Worm (Caenorhabditis elegans): ENCODE results near the gene eef-1G.

eef-1G gene

DNA sequence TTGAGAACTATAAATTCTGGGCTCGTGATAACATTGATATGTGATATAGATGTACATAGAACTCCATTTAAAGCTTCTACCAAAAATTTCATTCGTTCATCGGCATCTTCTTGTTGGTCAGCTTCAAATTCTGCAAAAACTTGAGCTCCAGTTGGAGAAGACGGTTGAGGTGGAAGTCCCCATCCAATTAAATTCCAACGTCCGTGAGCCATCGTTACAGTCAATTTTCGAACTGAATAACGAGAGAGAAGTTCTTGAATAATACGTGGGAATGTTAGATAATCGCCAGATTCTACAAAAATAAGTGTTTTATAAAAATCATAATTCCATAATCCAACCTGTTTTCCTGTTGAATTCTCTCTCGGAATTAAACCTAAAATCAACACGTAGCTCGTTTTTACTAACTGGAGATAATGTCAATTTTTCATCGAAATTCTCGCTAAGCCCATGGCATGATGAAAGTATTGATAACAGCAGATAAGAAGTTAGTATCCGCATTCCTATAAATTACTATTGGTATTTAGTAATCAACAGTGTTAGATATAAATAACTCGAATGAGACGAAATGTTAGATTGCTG lies 7.1 kb upstream of the eef-1G start, which contains the start of gene pigt-1:
Gene pigt-1, minus strand, starts transcription at position 500 of the 579 bp plus-strand sequence.
- TF ChIP-seq pha-4 (tag; optimal IDR thresholded peaks at IDR 0.05): no peak
- TF ChIP-seq sea-2 (GFP tag; optimal IDR thresholded peaks at IDR 0.05): no peak
- no peak for TF ChIP-seq ztf-11 (tag; optimal IDR thresholded peaks at IDR 0.05)
- TF ChIP-seq ceh-28 (tag; optimal IDR thresholded peaks at IDR 0.05): peak; percentile 35
- TF ChIP-seq nhr-43 (tag; optimal IDR thresholded peaks at IDR 0.05; ENCODE audit: poor library complexity, severe bottlenecking): peak; percentile 28
- peak; percentile 37 for TF ChIP-seq elt-2 (tag; optimal IDR thresholded peaks at IDR 0.05)
- TF ChIP-seq snpc-4 (tag; optimal IDR thresholded peaks at IDR 0.05): no peak

- TF ChIP-seq fos-1 (tag; optimal IDR thresholded peaks at IDR 0.05) (no peak), pha-4 (tag; optimal IDR thresholded peaks at IDR 0.05) (peak; percentile 74), pqm-1 (tag; optimal IDR thresholded peaks at IDR 0.05) (peak; percentile 59), elt-2 (tag; optimal IDR thresholded peaks at IDR 0.05) (peak; percentile 65), lin-15B (tag; optimal IDR thresholded peaks at IDR 0.05) (peak; percentile 21)
Observed at ce11 chrV:10960544-10960943, 5.0 kb upstream of the eef-1G start, which contains the start of gene vps-36. Gene vps-36, minus strand, starts transcription at chrV:10960669.

- TF ChIP-seq nhr-76 (tag; optimal IDR thresholded peaks at IDR 0.05): no peak
- TF ChIP-seq nhr-11 (tag; optimal IDR thresholded peaks at IDR 0.05): peak; percentile 51
- no peak for TF ChIP-seq fos-1 (tag; optimal IDR thresholded peaks at IDR 0.05)
- TF ChIP-seq unc-62 (GFP tag; optimal IDR thresholded peaks at IDR 0.05): no peak
- TF ChIP-seq elt-1 (tag; optimal IDR thresholded peaks at IDR 0.05): no peak
- no peak for TF ChIP-seq sea-2 (GFP tag; optimal IDR thresholded peaks at IDR 0.05)
- no peak for TF ChIP-seq nhr-28 (tag; optimal IDR thresholded peaks at IDR 0.05)
- no peak for TF ChIP-seq ceh-82 (tag; optimal IDR thresholded peaks at IDR 0.05)
- no peak for TF ChIP-seq aly-2 (tag; optimal IDR thresholded peaks at IDR 0.05)
- peak; percentile 76 for TF ChIP-seq egl-5 (tag; optimal IDR thresholded peaks at IDR 0.05)
- no peak for TF ChIP-seq elt-3 (tag; optimal IDR thresholded peaks at IDR 0.05)
- no peak for TF ChIP-seq daf-12 (tag; optimal IDR thresholded peaks at IDR 0.05)
- peak; percentile 59 for TF ChIP-seq tbx-2 (tag; optimal IDR thresholded peaks at IDR 0.05)
- TF ChIP-seq ama-1 (optimal IDR thresholded peaks at IDR 0.05): peak; percentile 60
- TF ChIP-seq zag-1 (tag; optimal IDR thresholded peaks at IDR 0.05): no peak
- TF ChIP-seq ztf-11 (tag; optimal IDR thresholded peaks at IDR 0.05): no peak
- TF ChIP-seq lin-39 (tag; optimal IDR thresholded peaks at IDR 0.05): peak; percentile 56
- no peak for TF ChIP-seq eor-1 (tag; optimal IDR thresholded peaks at IDR 0.05)
- TF ChIP-seq fkh-10 (GFP tag; optimal IDR thresholded peaks at IDR 0.05): peak; percentile 67
- TF ChIP-seq nhr-12 (tag; optimal IDR thresholded peaks at IDR 0.05): no peak
- TF ChIP-seq snpc-4 (tag; optimal IDR thresholded peaks at IDR 0.05): peak; percentile 42
- TF ChIP-seq hmg-11 (tag; optimal IDR thresholded peaks at IDR 0.05): peak; percentile 81
- TF ChIP-seq pha-4 (tag; optimal IDR thresholded peaks at IDR 0.05): peak; percentile 34
- no peak for TF ChIP-seq nhr-237 (tag; optimal IDR thresholded peaks at IDR 0.05)
- peak; percentile 52 for TF ChIP-seq jun-1 (tag; optimal IDR thresholded peaks at IDR 0.05)
- TF ChIP-seq elt-2 (tag; optimal IDR thresholded peaks at IDR 0.05): peak; percentile 27
- no peak for TF ChIP-seq egl-27 (tag; optimal IDR thresholded peaks at IDR 0.05)
- no peak for TF ChIP-seq nhr-43 (tag; optimal IDR thresholded peaks at IDR 0.05; ENCODE audit: poor library complexity, severe bottlenecking)
- TF ChIP-seq nhr-25 (tag; optimal IDR thresholded peaks at IDR 0.05): no peak
- TF ChIP-seq nhr-77 (tag; optimal IDR thresholded peaks at IDR 0.05): no peak
- TF ChIP-seq ceh-9 (tag; optimal IDR thresholded peaks at IDR 0.05): no peak
- TF ChIP-seq nfya-1 (tag; optimal IDR thresholded peaks at IDR 0.05; ENCODE audit: insufficient read depth): peak; percentile 73
- no peak for TF ChIP-seq ztf-4 (tag; optimal IDR thresholded peaks at IDR 0.05)
- TF ChIP-seq unc-39 (tag; optimal IDR thresholded peaks at IDR 0.05): no peak
- no peak for TF ChIP-seq ceh-16 (tag; optimal IDR thresholded peaks at IDR 0.05)
- no peak for TF ChIP-seq R02D3.7 (tag; optimal IDR thresholded peaks at IDR 0.05)
- no peak for TF ChIP-seq mdl-1 (tag; optimal IDR thresholded peaks at IDR 0.05)
- TF ChIP-seq mml-1 (tag; optimal IDR thresholded peaks at IDR 0.05): no peak
- TF ChIP-seq ZK546.5 (tag; optimal IDR thresholded peaks at IDR 0.05): no peak
- TF ChIP-seq lsy-12 (tag; optimal IDR thresholded peaks at IDR 0.05): peak; percentile 43
- no peak for TF ChIP-seq skn-1 (tag; optimal IDR thresholded peaks at IDR 0.05)
- no peak for TF ChIP-seq lin-15B (tag; optimal IDR thresholded peaks at IDR 0.05)
- no peak for TF ChIP-seq fkh-2 (tag; optimal IDR thresholded peaks at IDR 0.05)
- TF ChIP-seq ceh-28 (tag; optimal IDR thresholded peaks at IDR 0.05): peak; percentile 32
- peak; percentile 20 for TF ChIP-seq pqm-1 (tag; optimal IDR thresholded peaks at IDR 0.05)
- TF ChIP-seq nhr-67 (tag; optimal IDR thresholded peaks at IDR 0.05): no peak
- TF ChIP-seq nhr-23 (tag; optimal IDR thresholded peaks at IDR 0.05): no peak
Observed at ce11 chrV:10961448-10961870, 4.1 kb upstream of the eef-1G start.
